Worm (Caenorhabditis elegans) whole organism, L1 larva: ENCODE measurements around the gene F49E12.10.

Experiments
- C34B4.2 ChIP-seq: sonication (generic microtip); optimal IDR thresholded peaks from 2 replicates; lab custom pipeline; 2017; ENCODE audit warnings: mild to moderate bottlenecking, missing genetic modification characterization, missing compliant biosample characterization
- blmp-1 ChIP-seq: fragments of 150-350 bp; optimal IDR thresholded peaks from 2 replicates; lab custom pipeline; 2014; ENCODE audit warnings: missing biosample characterization, missing genetic modification characterization
- ceh-90 ChIP-seq: sonication (generic microtip); optimal IDR thresholded peaks from 2 replicates; lab custom pipeline; 2016; ENCODE audit warnings: missing genetic modification characterization, missing compliant biosample characterization
- dpl-1 ChIP-seq, 3 experiments: fragments of 150-350 bp in 2 of 3; sonication (generic microtip) in 1 of 3; optimal IDR thresholded peaks; 2 replicates each; lab custom pipeline; 2014 to 2017; ENCODE audit warnings: missing biosample characterization in 3 of 3, missing genetic modification characterization in 3 of 3, missing genetic modification reagents in 3 of 3
- irx-1 ChIP-seq: sonication (generic microtip); optimal IDR thresholded peaks from 2 replicates; lab custom pipeline; 2016; ENCODE audit warnings: missing genetic modification characterization, missing compliant biosample characterization
- jun-1 ChIP-seq: fragments of 150-350 bp; optimal IDR thresholded peaks from 2 replicates; lab custom pipeline; 2014; ENCODE audit warnings: missing biosample characterization, missing genetic modification reagents, missing genetic modification characterization
- mep-1 ChIP-seq: fragments of 150-350 bp; optimal IDR thresholded peaks from 2 replicates; lab custom pipeline; 2014; ENCODE audit warnings: missing biosample characterization, missing genetic modification characterization
- nhr-12 ChIP-seq: sonication (generic microtip); optimal IDR thresholded peaks from 2 replicates; lab custom pipeline; 2017; ENCODE audit warnings: missing biosample characterization, missing genetic modification characterization
- zip-4 ChIP-seq: fragments of 200-800 bp; sonication (Bioruptor generic); optimal IDR thresholded peaks from 2 replicates; lab custom pipeline; 2018; ENCODE audit warnings: mild to moderate bottlenecking, missing genetic modification characterization, moderate library complexity, missing compliant biosample characterization
- ztf-11 ChIP-seq, 2 experiments: sonication (generic microtip); optimal IDR thresholded peaks; 2 replicates each; lab custom pipeline; 2016 to 2017; ENCODE audit warnings: missing genetic modification characterization in 2 of 2, missing biosample characterization in 1 of 2, missing compliant biosample characterization in 1 of 2

- TF ChIP-seq ztf-11 (tag; optimal IDR thresholded peaks at IDR 0.05; lab: Kevin White, UChicago) (no peak), ceh-90 (tag; lab: Kevin White, UChicago) (no peak), nhr-12 (tag; lab: Kevin White, UChicago) (no peak), zip-4 (GFP tag; lab: Kevin White, UChicago) (no peak), dpl-1 (GFP tag; optimal IDR thresholded peaks at IDR 0.05; lab: Kevin White, UChicago) (no peak), C34B4.2 (tag; lab: Kevin White, UChicago) (no peak), mep-1 (tag; lab: Kevin White, UChicago) (no peak), blmp-1 (tag; lab: Kevin White, UChicago) (no peak), irx-1 (no peak), jun-1 (tag; lab: Kevin White, UChicago) (no peak)
Measured at ce11 chrII:8384344-8384743, 6.5 kb upstream of the F49E12.10 start.
